Worm (Caenorhabditis elegans) whole organism, L4 larva: ENCODE results near the gene gnrr-4.

Source experiments
- nhr-237 ChIP-seq: sonication (generic microtip); optimal IDR thresholded peaks from 2 replicates; lab custom pipeline; 2017; ENCODE audit warnings: missing biosample characterization, missing genetic modification characterization
- unc-62 ChIP-seq, 3 experiments: fragments of 150-350 bp in 1 of 3; sonication (generic microtip); optimal IDR thresholded peaks in 2 of 3; peaks in 1 of 3; 1 replicate in 1 of 3; 2 replicates in 2 of 3; lab custom pipeline; 2014 to 2017; ENCODE audit warnings: missing biosample characterization in 3 of 3, missing genetic modification characterization in 3 of 3, missing genetic modification reagents in 3 of 3, missing genotype in 1 of 3

- no peak for TF ChIP-seq nhr-237 (tag; lab: Kevin White, UChicago)
- no peak for TF ChIP-seq unc-62 (GFP tag; optimal IDR thresholded peaks at IDR 0.05 in 1 of 2; lab: Kevin White, UChicago)
- TF ChIP-seq unc-62 (tag; optimal IDR thresholded peaks at IDR 0.05; lab: Kevin White, UChicago) = no peak
Measured at ce11 chrX:5715831-5716364, 27.2 kb downstream of the gnrr-4 start.
